Fruit fly (Drosophila melanogaster) whole organism, embryonic: ENCODE data around the gene CG14695.

Source experiments
- h ChIP-seq: fragments of >200 bp; optimal IDR thresholded peaks from 2 replicates; lab custom pipeline; 2017
- kay ChIP-seq: fragments of 200-800 bp; sonication (Bioruptor generic); optimal IDR thresholded peaks from 2 replicates; lab custom pipeline; 2016; ENCODE audit warnings: missing biosample characterization, missing genetic modification characterization

DNA sequence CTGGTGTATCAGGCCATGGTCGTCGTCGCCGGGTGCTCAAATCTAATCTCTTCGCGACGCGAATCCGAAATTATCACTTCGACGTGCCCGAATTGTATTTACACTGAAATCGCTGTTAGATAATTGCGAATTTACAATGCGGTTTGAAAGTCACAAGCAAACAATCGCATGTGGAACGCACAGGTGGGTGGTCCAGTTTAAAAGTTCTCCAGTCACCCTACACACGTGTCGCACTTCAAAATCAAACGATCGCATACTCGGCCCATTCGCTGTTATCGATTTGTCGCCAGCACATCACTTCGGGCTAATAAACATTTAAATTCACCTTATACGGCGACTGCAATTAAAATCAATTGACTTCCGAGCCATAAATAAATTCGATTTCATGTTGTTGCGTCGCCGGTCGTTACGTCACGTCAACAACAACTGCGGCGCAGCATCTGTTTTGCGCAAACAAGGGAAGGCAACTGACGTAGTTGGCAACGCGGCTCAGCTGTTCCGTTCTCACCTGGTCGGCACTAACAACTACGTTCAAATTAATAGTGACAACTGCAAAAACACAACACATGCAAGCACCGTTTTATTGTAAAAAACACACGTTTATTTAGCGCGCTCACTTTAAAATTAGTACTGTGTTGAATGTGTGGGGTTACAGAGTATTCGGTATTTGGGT, 16.2 kb downstream of the CG14695 start, which contains the start of gene CG6574:
- no peak for TF ChIP-seq h (lab: Kevin White, UChicago)
- TF ChIP-seq kay (GFP tag; lab: Kevin White, UChicago) = no peak
